Worm (Caenorhabditis elegans) whole organism, late embryonic: ENCODE results near the gene F44G4.3.

ENCODE experiments used
- K09A11.1 ChIP-seq: sonication (generic microtip); optimal IDR thresholded peaks from 2 replicates; lab custom pipeline; 2017; ENCODE audit warnings: antibody characterized with exemption, mild to moderate bottlenecking, missing genetic modification characterization, missing compliant biosample characterization; ENCODE audit not compliant: insufficient read depth
- ama-1 ChIP-seq: fragments of 150-350 bp; optimal IDR thresholded peaks from 2 replicates; lab custom pipeline; 2014
- ets-4 ChIP-seq: sonication (generic microtip); optimal IDR thresholded peaks from 2 replicates; lab custom pipeline; 2016; ENCODE audit warnings: missing genetic modification characterization, missing compliant biosample characterization
- eyg-1 ChIP-seq: sonication (generic microtip); optimal IDR thresholded peaks from 2 replicates; lab custom pipeline; 2016; ENCODE audit warnings: missing genotype, missing genetic modification characterization, missing compliant biosample characterization
- gmeb-2 ChIP-seq: sonication (generic microtip); optimal IDR thresholded peaks from 2 replicates; lab custom pipeline; 2016; ENCODE audit warnings: missing genetic modification characterization, inconsistent platforms, missing compliant biosample characterization
- pha-4 ChIP-seq: fragments of 150-350 bp; optimal IDR thresholded peaks from 2 replicates; lab custom pipeline; 2018; ENCODE audit warnings: missing biosample characterization, missing genetic modification reagents, missing genetic modification characterization
- pqm-1 ChIP-seq: sonication (generic microtip); optimal IDR thresholded peaks from 2 replicates; lab custom pipeline; 2016; ENCODE audit warnings: missing genetic modification characterization, missing compliant biosample characterization
- tbx-7 ChIP-seq: sonication (generic microtip); optimal IDR thresholded peaks from 2 replicates; lab custom pipeline; 2016; ENCODE audit warnings: missing genotype, missing genetic modification characterization, missing compliant biosample characterization
- unc-55 ChIP-seq: sonication (generic microtip); optimal IDR thresholded peaks from 2 replicates; lab custom pipeline; 2017; ENCODE audit warnings: missing biosample characterization, missing genetic modification reagents, missing genetic modification characterization

DNA sequence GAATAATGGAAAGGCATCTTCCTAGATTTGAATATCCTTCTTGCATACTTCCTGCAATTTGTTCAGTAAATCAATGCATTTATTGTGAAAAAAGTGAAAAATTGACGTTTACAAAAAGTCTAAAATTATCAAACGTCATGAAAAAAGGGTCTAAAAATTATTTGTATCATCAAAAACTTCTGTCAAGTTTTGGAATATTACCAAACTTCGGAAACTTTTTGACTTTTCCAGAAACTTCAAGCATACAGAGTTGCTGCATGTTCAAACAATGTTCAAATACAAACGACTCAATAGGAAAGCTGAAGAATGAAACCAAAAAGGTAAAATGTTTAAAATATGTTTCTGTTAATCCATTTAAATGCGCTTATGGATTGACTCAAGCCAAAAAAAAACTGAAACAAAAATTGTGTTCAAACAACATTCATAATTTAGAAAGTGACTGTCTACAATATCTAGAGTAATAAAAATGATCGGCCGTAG lies 4.3 kb upstream of the F44G4.3 start, which contains the start of gene F44G4.6:
- TF ChIP-seq K09A11.1 (tag; lab: Kevin White, UChicago) (no peak), unc-55 (GFP tag; lab: Kevin White, UChicago) (no peak), eyg-1 (tag; lab: Kevin White, UChicago) (no peak), tbx-7 (tag; lab: Kevin White, UChicago) (no peak), ets-4 (tag; lab: Kevin White, UChicago) (no peak), ama-1 (no peak), pqm-1 (no peak), pha-4 (tag; lab: Kevin White, UChicago) (no peak), gmeb-2 (no peak)
